Worm (Caenorhabditis elegans): ENCODE data around the gene pkc-1.

pkc-1 gene

ce11 chrV:11975233-11975632 lies 56.7 kb downstream of the pkc-1 start, which contains the start of gene cpr-1 (continued):
- TF ChIP-seq aly-2 (tag; optimal IDR thresholded peaks at IDR 0.05) (no peak), hpl-2 (GFP tag; optimal IDR thresholded peaks at IDR 0.05) (no peak), sup-37 (GFP tag; optimal IDR thresholded peaks at IDR 0.05) (no peak), lin-39 (tag; optimal IDR thresholded peaks at IDR 0.05) (no peak), sptf-1 (tag; optimal IDR thresholded peaks at IDR 0.05) (no peak), zag-1 (tag; optimal IDR thresholded peaks at IDR 0.05) (no peak), ces-1 (GFP tag; optimal IDR thresholded peaks at IDR 0.05) (no peak), lir-3 (tag; optimal IDR thresholded peaks at IDR 0.05; ENCODE audit: poor library complexity) (no peak)

DNA sequence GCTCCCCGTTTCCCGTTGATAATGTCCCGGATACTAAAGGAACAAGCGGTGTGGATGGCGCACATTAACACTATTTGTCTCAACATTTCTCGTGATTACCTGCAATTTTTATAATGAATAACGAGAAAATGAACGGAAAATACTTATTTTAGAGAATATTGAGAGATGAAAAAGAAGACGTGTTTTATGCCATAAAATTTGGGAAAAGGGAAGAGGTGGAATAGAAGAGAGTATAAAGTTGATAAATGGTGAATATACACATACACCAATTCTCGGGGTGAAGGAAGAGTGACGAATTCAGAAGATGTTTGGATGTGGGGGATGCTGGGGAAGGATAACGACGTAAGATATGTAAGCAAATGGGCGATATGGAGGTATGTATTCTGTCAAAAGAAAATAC lies 67.2 kb downstream of the pkc-1 start, which contains the start of gene F58H1.7:
TSS of gene F58H1.7 (minus strand) at position 101 of the 400 bp plus-strand sequence.
- TF ChIP-seq ceh-82 (tag; optimal IDR thresholded peaks at IDR 0.05): no peak
- no peak for TF ChIP-seq mab-9 (GFP tag; IDR thresholded peaks at IDR 0.05)
- TF ChIP-seq snu-23 (GFP tag; optimal IDR thresholded peaks at IDR 0.05): no peak
- TF ChIP-seq ztf-4 (tag; optimal IDR thresholded peaks at IDR 0.05): no peak
- TF ChIP-seq egl-27 (tag; optimal IDR thresholded peaks at IDR 0.05): no peak
- no peak for TF ChIP-seq hlh-17 (GFP tag; optimal IDR thresholded peaks at IDR 0.05; ENCODE audit: borderline replicate concordance)
- no peak for TF ChIP-seq swsn-7 (tag; optimal IDR thresholded peaks at IDR 0.05)
- no peak for TF ChIP-seq aha-1 (tag; optimal IDR thresholded peaks at IDR 0.05)
- TF ChIP-seq nhr-19 (GFP tag; conservative IDR thresholded peaks at IDR 0.05): no peak
- no peak for TF ChIP-seq dpl-1 (GFP tag; optimal IDR thresholded peaks at IDR 0.05)

All from whole organism, L1 larva.